Worm (Caenorhabditis elegans): ENCODE results near the gene nas-18.

Gene nas-18

ce11 chrV:11446297-11446696 is 50.1 kb downstream of the nas-18 start, which contains the start of gene mig-17:
mig-17 (plus strand) TSS chrV:11446685.
- TF ChIP-seq jun-1 (tag; optimal IDR thresholded peaks at IDR 0.05) (no peak), ceh-82 (tag; optimal IDR thresholded peaks at IDR 0.05) (no peak), egl-5 (tag; optimal IDR thresholded peaks at IDR 0.05) (peak; percentile 53), lin-15B (tag; optimal IDR thresholded peaks at IDR 0.05) (no peak), nfya-1 (tag; optimal IDR thresholded peaks at IDR 0.05; ENCODE audit: insufficient read depth) (peak; percentile 23)

Data from whole organism, L3 larva.